Fruit fly (Drosophila melanogaster) whole organism, wandering third instar larva: Measurements from ENCODE around the gene Tsp66A.

ENCODE experiments used
- CG32264 ChIP-seq: fragments of 200-800 bp; sonication (Bioruptor generic); optimal IDR thresholded peaks from 2 replicates; lab custom pipeline; 2016; ENCODE audit warnings: missing biosample characterization, missing genetic modification characterization
- CG9705 ChIP-seq: fragments of 200-800 bp; sonication (Bioruptor generic); optimal IDR thresholded peaks from 2 replicates; lab custom pipeline; 2018; ENCODE audit warnings: missing biosample characterization, mild to moderate bottlenecking, missing genetic modification characterization
- CrebA ChIP-seq: fragments of 200-800 bp; sonication (Bioruptor generic); optimal IDR thresholded peaks from 2 replicates; lab custom pipeline; 2016; ENCODE audit warnings: missing biosample characterization, mild to moderate bottlenecking, missing genetic modification characterization, borderline replicate concordance
- Dfd ChIP-seq: fragments of >200 bp; optimal IDR thresholded peaks from 2 replicates; lab custom pipeline; 2017; ENCODE audit warnings: missing biosample characterization, missing genetic modification characterization
- GATAd ChIP-seq: sonication (Bioruptor generic); optimal IDR thresholded peaks from 2 replicates; lab custom pipeline; 2016; ENCODE audit warnings: missing biosample characterization, missing genetic modification characterization
- HLH106 ChIP-seq: fragments of 200-800 bp; optimal IDR thresholded peaks from 3 replicates; lab custom pipeline; 2019; ENCODE audit warnings: missing biosample characterization, mild to moderate bottlenecking, missing genetic modification characterization, moderate library complexity
- Hnf4 ChIP-seq: fragments of 200-800 bp; sonication (Bioruptor generic); optimal IDR thresholded peaks from 2 replicates; lab custom pipeline; 2016; ENCODE audit warnings: missing biosample characterization, mild to moderate bottlenecking, missing genetic modification characterization
- Hr78 ChIP-seq: fragments of >200 bp; optimal IDR thresholded peaks from 2 replicates; lab custom pipeline; 2017; ENCODE audit warnings: missing biosample characterization, missing genetic modification characterization
- Hr83 ChIP-seq: fragments of 200-300 bp; sonication (Bioruptor generic); optimal IDR thresholded peaks from 2 replicates; lab custom pipeline; 2016; ENCODE audit warnings: missing biosample characterization, mild to moderate bottlenecking, missing genetic modification characterization, moderate library complexity; ENCODE audit not compliant: poor library complexity, severe bottlenecking
- Jra ChIP-seq: sonication (Bioruptor generic); optimal IDR thresholded peaks from 2 replicates; lab custom pipeline; 2016; ENCODE audit warnings: missing biosample characterization, missing genetic modification characterization
- Myc ChIP-seq: fragments of >200 bp; optimal IDR thresholded peaks from 2 replicates; lab custom pipeline; 2017
- N ChIP-seq: fragments of >200 bp; optimal IDR thresholded peaks from 2 replicates; lab custom pipeline; 2018; ENCODE audit warnings: missing biosample characterization, missing external identifiers, missing genetic modification characterization
- OdsH ChIP-seq: fragments of 200-800 bp; sonication (Bioruptor generic); optimal IDR thresholded peaks from 2 replicates; lab custom pipeline; 2016; ENCODE audit warnings: missing biosample characterization, mild to moderate bottlenecking, missing genetic modification characterization
- Rel ChIP-seq, 2 experiments: fragments of 200-800 bp; sonication (Bioruptor generic) in 1 of 2; optimal IDR thresholded peaks; 2 replicates in 1 of 2; 3 replicates in 1 of 2; lab custom pipeline; 2016 to 2019; ENCODE audit warnings: mild to moderate bottlenecking in 2 of 2, missing biosample characterization in 2 of 2, missing genetic modification characterization in 2 of 2, moderate library complexity in 1 of 2
- Sp1 ChIP-seq: fragments of 200-800 bp; sonication (Bioruptor generic); optimal IDR thresholded peaks from 3 replicates; lab custom pipeline; 2019; ENCODE audit warnings: missing biosample characterization, mild to moderate bottlenecking, missing genetic modification characterization, moderate library complexity
- br ChIP-seq: fragments of 200-800 bp; sonication (Bioruptor generic); optimal IDR thresholded peaks from 2 replicates; lab custom pipeline; 2016; ENCODE audit warnings: missing biosample characterization, missing genetic modification characterization
- brk ChIP-seq: fragments of 200-800 bp; sonication (Bioruptor generic); optimal IDR thresholded peaks from 2 replicates; lab custom pipeline; 2016; ENCODE audit warnings: missing biosample characterization, mild to moderate bottlenecking, missing genetic modification characterization
- dl ChIP-seq, 2 experiments: fragments of 175-275, 200-275 bp in 1 of 2; fragments of 200-275 bp in 1 of 2; sonication (Bioruptor generic); optimal IDR thresholded peaks; lab custom pipeline; 2018; ENCODE audit warnings: mild to moderate bottlenecking in 2 of 2, missing biosample characterization in 2 of 2, missing genetic modification characterization in 2 of 2, moderate library complexity in 2 of 2; ENCODE audit not compliant: partially characterized antibody in 2 of 2, insufficient read depth in 1 of 2
- dmrt93B ChIP-seq: fragments of 200-800 bp; sonication (Bioruptor generic); optimal IDR thresholded peaks from 2 replicates; lab custom pipeline; 2018; ENCODE audit warnings: missing biosample characterization, mild to moderate bottlenecking, missing genetic modification characterization
- ey ChIP-seq: fragments of 200-800 bp; sonication (Bioruptor generic); optimal IDR thresholded peaks from 2 replicates; lab custom pipeline; 2016; ENCODE audit warnings: missing biosample characterization, missing genetic modification characterization
- foxo ChIP-seq, 2 experiments: fragments of 200-800 bp; sonication (Bioruptor generic); optimal IDR thresholded peaks; 2 replicates in 1 of 2; 3 replicates in 1 of 2; lab custom pipeline; 2016 to 2017; ENCODE audit warnings: missing biosample characterization in 2 of 2, missing genetic modification characterization in 2 of 2
- fru ChIP-seq: fragments of 200-800 bp; sonication (Bioruptor generic); optimal IDR thresholded peaks from 3 replicates; lab custom pipeline; 2016; ENCODE audit warnings: missing biosample characterization, mild to moderate bottlenecking, missing genetic modification characterization
- h ChIP-seq: fragments of 200-800 bp; sonication (Bioruptor generic); optimal IDR thresholded peaks from 3 replicates; lab custom pipeline; 2016; ENCODE audit warnings: missing biosample characterization, mild to moderate bottlenecking, missing genetic modification characterization
- jim ChIP-seq: fragments of 175-275, 200-325 bp; sonication (Bioruptor generic); optimal IDR thresholded peaks from 2 replicates; lab custom pipeline; 2016; ENCODE audit warnings: missing biosample characterization, mild to moderate bottlenecking, missing genetic modification characterization
- lola ChIP-seq: fragments of >200 bp; optimal IDR thresholded peaks from 2 replicates; lab custom pipeline; 2017; ENCODE audit warnings: missing biosample characterization, missing genetic modification characterization
- pan ChIP-seq: fragments of >200 bp; optimal IDR thresholded peaks from 2 replicates; lab custom pipeline; 2017
- psq ChIP-seq: fragments of 200-800 bp; sonication (Bioruptor generic); optimal IDR thresholded peaks from 3 replicates; lab custom pipeline; 2017; ENCODE audit warnings: missing biosample characterization, mild to moderate bottlenecking, missing genetic modification characterization, moderate library complexity
- sage ChIP-seq: fragments of 200-800 bp; sonication (Bioruptor generic); optimal IDR thresholded peaks from 2 replicates; lab custom pipeline; 2016; ENCODE audit warnings: missing biosample characterization, mild to moderate bottlenecking, missing genetic modification characterization
- sv ChIP-seq: fragments of 200-800 bp; sonication (Bioruptor generic); optimal IDR thresholded peaks from 3 replicates; lab custom pipeline; 2016; ENCODE audit warnings: missing biosample characterization, missing genetic modification characterization
- tai ChIP-seq: sonication (Bioruptor generic); optimal IDR thresholded peaks from 2 replicates; lab custom pipeline; 2016; ENCODE audit warnings: missing biosample characterization, missing genetic modification characterization
- usp ChIP-seq: fragments of >200 bp; optimal IDR thresholded peaks from 2 replicates; lab custom pipeline; 2017; ENCODE audit warnings: missing biosample characterization, missing genetic modification characterization
- woc ChIP-seq: sonication (Bioruptor generic); optimal IDR thresholded peaks from 2 replicates; lab custom pipeline; 2016; ENCODE audit warnings: missing biosample characterization, mild to moderate bottlenecking, missing genetic modification characterization

The Tsp66A gene

dm6 chr3L:7465209-7465608, at the start of gene Tsp66A, which contains the start of the genes CG42660 and CG42661:
Gene Tsp66A (plus strand): TSS chr3L:7465509.
Gene CG42660 (plus strand): TSS chr3L:7465509.
Gene CG42661 (plus strand): TSS chr3L:7465509.
- TF ChIP-seq Myc (lab: Kevin White, UChicago) = no peak
- TF ChIP-seq Hnf4 = no peak
- no peak for TF ChIP-seq dmrt93B (GFP tag; lab: Kevin White, UChicago)
- no peak for TF ChIP-seq Dfd (GFP tag; lab: Kevin White, UChicago)
- no peak for TF ChIP-seq CrebA
- no peak for TF ChIP-seq foxo (GFP tag; optimal IDR thresholded peaks at IDR 0.05; lab: Kevin White, UChicago)
- no peak for TF ChIP-seq HLH106 (tag; lab: Kevin White, UChicago)
- TF ChIP-seq Rel (GFP tag; optimal IDR thresholded peaks at IDR 0.05; lab: Kevin White, UChicago) = no peak
- no peak for TF ChIP-seq Rel (tag; optimal IDR thresholded peaks at IDR 0.05; lab: Kevin White, UChicago)
- no peak for TF ChIP-seq brk
- no peak for TF ChIP-seq GATAd (GFP tag; lab: Kevin White, UChicago)
- no peak for TF ChIP-seq woc
- TF ChIP-seq CG32264 (GFP tag; lab: Kevin White, UChicago) = no peak
- no peak for TF ChIP-seq ey (GFP tag; lab: Kevin White, UChicago)
- TF ChIP-seq OdsH (GFP tag; lab: Kevin White, UChicago) = no peak
- no peak for TF ChIP-seq N (GFP tag; lab: Kevin White, UChicago)
- no peak for TF ChIP-seq sv (GFP tag; lab: Kevin White, UChicago)
- TF ChIP-seq usp (GFP tag; lab: Kevin White, UChicago) = no peak
- no peak for TF ChIP-seq Jra (GFP tag; lab: Kevin White, UChicago)
- TF ChIP-seq br (GFP tag; lab: Kevin White, UChicago) = no peak
- TF ChIP-seq Sp1 (GFP tag; lab: Kevin White, UChicago) = no peak

- TF ChIP-seq ey (GFP tag; lab: Kevin White, UChicago) (no peak), fru (GFP tag; lab: Kevin White, UChicago) (no peak), CG9705 (GFP tag; lab: Kevin White, UChicago) (no peak), Rel (GFP tag; optimal IDR thresholded peaks at IDR 0.05; lab: Kevin White, UChicago) (no peak), Rel (tag; optimal IDR thresholded peaks at IDR 0.05; lab: Kevin White, UChicago) (no peak), tai (GFP tag; lab: Kevin White, UChicago) (no peak)
These were observed 42.7 kb upstream of the Tsp66A start for dm6 chr3L:7422578-7422977.

- TF ChIP-seq h (GFP tag; lab: Kevin White, UChicago) (no peak), fru (GFP tag; lab: Kevin White, UChicago) (no peak), dl (GFP tag; optimal IDR thresholded peaks at IDR 0.05; lab: Kevin White, UChicago; ENCODE audit: insufficient read depth in 1 of 2, partially characterized antibody in 2 of 2) (no peak), usp (GFP tag; lab: Kevin White, UChicago) (no peak), HLH106 (tag; lab: Kevin White, UChicago) (no peak), ey (GFP tag; lab: Kevin White, UChicago) (no peak), brk (no peak), pan (lab: Kevin White, UChicago) (no peak), Rel (GFP tag; optimal IDR thresholded peaks at IDR 0.05; lab: Kevin White, UChicago) (no peak), Rel (tag; optimal IDR thresholded peaks at IDR 0.05; lab: Kevin White, UChicago) (no peak), sv (GFP tag; lab: Kevin White, UChicago) (no peak), lola (GFP tag; lab: Kevin White, UChicago) (no peak), Hr83 (GFP tag; lab: Kevin White, UChicago) (no peak), psq (no peak), Myc (lab: Kevin White, UChicago) (no peak), sage (no peak), Jra (GFP tag; lab: Kevin White, UChicago) (no peak), jim (GFP tag; lab: Kevin White, UChicago) (no peak), Hr78 (GFP tag; lab: Kevin White, UChicago) (no peak), OdsH (GFP tag; lab: Kevin White, UChicago) (no peak), dmrt93B (GFP tag; lab: Kevin White, UChicago) (no peak)
These were observed 41.8 kb upstream of the Tsp66A start, which contains the start of gene CG42458 for dm6 chr3L:7423517-7423916. Gene CG42458 (plus strand): TSS chr3L:7423827.

dm6 chr3L:7432265-7432664, 33.0 kb upstream of the Tsp66A start:
- TF ChIP-seq psq = no peak
- TF ChIP-seq lola (GFP tag; lab: Kevin White, UChicago) = no peak
- peak; percentile 4 for TF ChIP-seq h (GFP tag; lab: Kevin White, UChicago)
- no peak for TF ChIP-seq foxo (GFP tag; optimal IDR thresholded peaks at IDR 0.05; lab: Kevin White, UChicago)
